Fruit fly (Drosophila melanogaster): Measurements from ENCODE around the gene drpr.
A peak's percentile ranks its signal among the peaks of the same experiment; 100 is the strongest.

The drpr gene

dm6 chr3L:1745432-1745831 is 14.5 kb upstream of the drpr start:
- TF ChIP-seq CG8159 (tag; optimal IDR thresholded peaks at IDR 0.05) (no peak), CG9948 (tag; optimal IDR thresholded peaks at IDR 0.05) (no peak), CG34367 (tag; optimal IDR thresholded peaks at IDR 0.05) (no peak), Pif1B (GFP tag; optimal IDR thresholded peaks at IDR 0.05) (no peak), CG8301 (tag; optimal IDR thresholded peaks at IDR 0.05) (no peak), CG15710 (tag; optimal IDR thresholded peaks at IDR 0.05) (no peak), fd96Ca (GFP tag; IDR thresholded peaks at IDR 0.05) (no peak), CG32121 (GFP tag; IDR thresholded peaks at IDR 0.05) (no peak), EcR (GFP tag; optimal IDR thresholded peaks at IDR 0.05) (no peak), rn (GFP tag; IDR thresholded peaks at IDR 0.05) (no peak), CG12605 (GFP tag; IDR thresholded peaks at IDR 0.05) (no peak), CG10348 (GFP tag; IDR thresholded peaks at IDR 0.05) (no peak)

dm6 chr3L:1742552-1743097 is 11.7 kb upstream of the drpr start:
- TF ChIP-seq CG13204 (GFP tag; optimal IDR thresholded peaks at IDR 0.05) (peak; percentile 44), Ets98B (GFP tag; IDR thresholded peaks at IDR 0.05) (no peak), EcR (GFP tag; optimal IDR thresholded peaks at IDR 0.05) (peak; percentile 43)

- TF ChIP-seq CG8159 (tag; optimal IDR thresholded peaks at IDR 0.05) (no peak), CG8301 (tag; optimal IDR thresholded peaks at IDR 0.05) (no peak), gl (tag; optimal IDR thresholded peaks at IDR 0.05) (no peak), Snoo (tag; optimal IDR thresholded peaks at IDR 0.05) (no peak), Pif1B (GFP tag; optimal IDR thresholded peaks at IDR 0.05) (no peak), EcR (GFP tag; optimal IDR thresholded peaks at IDR 0.05) (no peak), CG9948 (tag; optimal IDR thresholded peaks at IDR 0.05) (no peak), CG4496 (GFP tag; IDR thresholded peaks at IDR 0.05) (no peak), CG34367 (tag; optimal IDR thresholded peaks at IDR 0.05) (no peak), fd96Ca (GFP tag; IDR thresholded peaks at IDR 0.05) (no peak), CG17806 (tag; optimal IDR thresholded peaks at IDR 0.05) (no peak), rn (GFP tag; IDR thresholded peaks at IDR 0.05) (no peak), CG15710 (tag; optimal IDR thresholded peaks at IDR 0.05) (no peak), CG32121 (GFP tag; IDR thresholded peaks at IDR 0.05) (no peak), Pif1A (GFP tag; optimal IDR thresholded peaks at IDR 0.05) (no peak), Ets98B (GFP tag; IDR thresholded peaks at IDR 0.05) (no peak), CG14655 (GFP tag; optimal IDR thresholded peaks at IDR 0.05) (no peak)
Measured at dm6 chr3L:1741655-1742551, 11.0 kb upstream of the drpr start.

dm6 chr3L:1741107-1741506 is 10.2 kb upstream of the drpr start:
- TF ChIP-seq Ets98B (GFP tag; IDR thresholded peaks at IDR 0.05) (peak; percentile 20), CG4496 (GFP tag; IDR thresholded peaks at IDR 0.05) (no peak), CG8301 (tag; optimal IDR thresholded peaks at IDR 0.05) (peak; percentile 41), CG32121 (GFP tag; IDR thresholded peaks at IDR 0.05) (0 out of 2 replicates have a peak, but pooled peaks have one; percentile 16), CG8159 (tag; optimal IDR thresholded peaks at IDR 0.05) (peak; percentile 12), gl (tag; optimal IDR thresholded peaks at IDR 0.05) (no peak), fd96Ca (GFP tag; IDR thresholded peaks at IDR 0.05) (0 out of 3 replicates have a peak, but pooled peaks have one; percentile 36), EcR (GFP tag; optimal IDR thresholded peaks at IDR 0.05) (no peak), Pif1A (GFP tag; optimal IDR thresholded peaks at IDR 0.05) (peak; percentile 34), Snoo (tag; optimal IDR thresholded peaks at IDR 0.05) (no peak)

- TF ChIP-seq CG15710 (tag; optimal IDR thresholded peaks at IDR 0.05) (peak; percentile 14), CG8159 (tag; optimal IDR thresholded peaks at IDR 0.05) (no peak), Ets98B (GFP tag; IDR thresholded peaks at IDR 0.05) (peak; percentile 54; the same call in 1 of the 2 replicates), CG12605 (GFP tag; IDR thresholded peaks at IDR 0.05) (no peak), CG14655 (GFP tag; optimal IDR thresholded peaks at IDR 0.05) (no peak), gl (tag; optimal IDR thresholded peaks at IDR 0.05) (no peak), CG34367 (tag; optimal IDR thresholded peaks at IDR 0.05) (peak; percentile 18), rn (GFP tag; IDR thresholded peaks at IDR 0.05) (0 out of 2 replicates have a peak, but pooled peaks have one; percentile 15), CG10348 (GFP tag; IDR thresholded peaks at IDR 0.05) (0 out of 2 replicates have a peak, but pooled peaks have one; percentile 34), EcR (GFP tag; optimal IDR thresholded peaks at IDR 0.05) (no peak), CG4496 (GFP tag; IDR thresholded peaks at IDR 0.05) (peak; percentile 71), CG8301 (tag; optimal IDR thresholded peaks at IDR 0.05) (no peak), CG9948 (tag; optimal IDR thresholded peaks at IDR 0.05) (peak; percentile 8), fd96Ca (GFP tag; IDR thresholded peaks at IDR 0.05) (peak; percentile 81), Pif1B (GFP tag; optimal IDR thresholded peaks at IDR 0.05) (no peak), D1 (tag; optimal IDR thresholded peaks at IDR 0.05) (no peak), CG32121 (GFP tag; IDR thresholded peaks at IDR 0.05) (peak; percentile 69), Pif1A (GFP tag; optimal IDR thresholded peaks at IDR 0.05) (peak; percentile 57), Snoo (tag; optimal IDR thresholded peaks at IDR 0.05) (no peak), CG17806 (tag; optimal IDR thresholded peaks at IDR 0.05) (no peak), CG13204 (GFP tag; optimal IDR thresholded peaks at IDR 0.05) (no peak)
Measured at dm6 chr3L:1740129-1740975, 9.4 kb upstream of the drpr start.

All from whole organism, pupa.